Worm (Caenorhabditis elegans) whole organism, L2 larva: ENCODE measurements around the gene F01F1.15.

ENCODE experiments used
- ceh-82 ChIP-seq: fragments of 150-350 bp; optimal IDR thresholded peaks from 2 replicates; lab custom pipeline; 2014; ENCODE audit warnings: missing biosample characterization, missing genetic modification characterization
- mdl-1 ChIP-seq, 2 experiments: fragments of 150-350 bp in 1 of 2; sonication (generic microtip) in 1 of 2; optimal IDR thresholded peaks; 2 replicates each; lab custom pipeline; 2017; ENCODE audit warnings: missing biosample characterization in 2 of 2, missing genetic modification characterization in 2 of 2
- ztf-11 ChIP-seq: sonication (generic microtip); optimal IDR thresholded peaks from 2 replicates; lab custom pipeline; 2017; ENCODE audit warnings: missing biosample characterization, missing genetic modification characterization

DNA sequence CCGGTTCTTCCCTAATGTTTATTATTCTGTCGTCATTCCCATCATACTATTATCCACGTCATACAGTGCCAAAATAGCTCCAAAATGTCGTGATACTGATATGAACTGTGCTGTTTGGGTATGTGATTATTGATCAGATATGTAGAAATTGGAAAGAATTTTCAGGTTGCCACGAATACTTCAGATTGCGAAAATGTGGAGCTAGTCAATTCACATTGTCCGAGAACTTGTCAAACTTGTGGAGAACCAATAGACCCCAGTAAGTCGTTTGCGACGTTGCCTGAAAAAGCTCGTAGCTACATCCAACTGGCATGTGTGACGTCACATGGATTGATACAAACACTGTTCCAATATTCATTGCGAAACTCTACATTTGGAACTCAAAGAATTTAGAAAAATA, 15.1 kb upstream of the F01F1.15 start:
- no peak for TF ChIP-seq ztf-11
- no peak for TF ChIP-seq mdl-1 (tag; optimal IDR thresholded peaks at IDR 0.05; lab: Kevin White, UChicago)
- no peak for TF ChIP-seq ceh-82 (tag; lab: Kevin White, UChicago)
